Fruit fly (Drosophila melanogaster) whole organism, embryonic: ENCODE results near the gene CheB38b.

Experiments used
- CG1603 ChIP-seq: fragments of 200-800 bp; sonication (Bioruptor generic); optimal IDR thresholded peaks from 2 replicates; lab custom pipeline; 2019; ENCODE audit warnings: missing biosample characterization, mild to moderate bottlenecking, missing genetic modification characterization, moderate library complexity
- CG42726 ChIP-seq: fragments of 200-800 bp; sonication (Bioruptor generic); IDR thresholded peaks from 2 replicates; pipeline ENCODE4 v1.3.6; 2022; ENCODE audit warnings: missing biosample characterization, missing genetic modification characterization; ENCODE audit not compliant: partially characterized antibody
- Sin3A ChIP-seq: fragments of >200 bp; optimal IDR thresholded peaks from 2 replicates; lab custom pipeline; 2018
- Vsx1 ChIP-seq: fragments of 200-800 bp; sonication (Bioruptor generic); optimal IDR thresholded peaks from 2 replicates; lab custom pipeline; 2017; ENCODE audit warnings: missing biosample characterization, mild to moderate bottlenecking, missing genetic modification characterization, missing genetic modification reagents
- slou ChIP-seq: fragments of 200-800 bp; sonication (Bioruptor generic); optimal IDR thresholded peaks from 3 replicates; lab custom pipeline; 2016; ENCODE audit warnings: missing biosample characterization, missing genetic modification characterization
- z ChIP-seq: fragments of 200-800 bp; sonication (Bioruptor generic); IDR thresholded peaks from 3 replicates; pipeline ENCODE4 v1.3.6; 2022; ENCODE audit warnings: missing biosample characterization, missing genetic modification characterization

DNA sequence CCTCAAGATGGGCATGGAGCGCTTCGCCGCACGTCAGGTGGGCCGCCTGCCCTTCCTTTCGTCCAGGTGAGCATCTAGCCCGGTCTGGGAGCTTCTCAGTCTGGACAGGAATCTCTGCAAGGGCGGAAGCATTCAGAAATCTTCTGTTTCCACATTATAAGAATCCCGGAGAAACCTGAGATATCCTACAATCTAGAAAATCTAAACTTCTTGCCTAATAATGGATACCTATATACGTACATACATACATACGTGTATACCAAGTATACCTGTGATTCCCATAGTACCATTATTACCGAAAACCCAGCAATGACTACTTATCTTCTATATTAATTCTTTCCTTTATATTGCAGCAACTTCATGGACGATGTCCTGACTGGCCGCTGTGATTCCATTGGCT, 29.0 kb downstream of the CheB38b start:
- TF ChIP-seq slou (GFP tag; lab: Kevin White, UChicago) (no peak), CG1603 (tag; lab: Kevin White, UChicago) (no peak), Vsx1 (no peak), CG42726 (GFP tag; lab: Robert Waterston, UW) (no peak), Sin3A (lab: Kevin White, UChicago) (no peak), z (GFP tag; lab: Robert Waterston, UW) (no peak)
